Fruit fly (Drosophila melanogaster): ENCODE measurements around the gene Srg3.

The Srg3 gene

dm6 chr3L:9442625-9443282 lies at the start of gene Srg3:
Gene Srg3, plus strand, starts transcription at chr3L:9443232.
- TF ChIP-seq svp (GFP tag), result peak; percentile 68
- peak; percentile 26 for TF ChIP-seq CG32006 (GFP tag; optimal IDR thresholded peaks at IDR 0.05)
- TF ChIP-seq CG3032 (tag; optimal IDR thresholded peaks at IDR 0.05), result no peak

dm6 chr3L:9396038-9396437 lies 47.0 kb upstream of the Srg3 start:
- no peak for TF ChIP-seq acj6 (GFP tag; optimal IDR thresholded peaks at IDR 0.05)
- TF ChIP-seq Smox (GFP tag; optimal IDR thresholded peaks at IDR 0.05), result no peak
- TF ChIP-seq CG6276 (GFP tag; optimal IDR thresholded peaks at IDR 0.05), result no peak
- peak; percentile 29 for TF ChIP-seq Eip78C (GFP tag)
- TF ChIP-seq dsx (GFP tag; optimal IDR thresholded peaks at IDR 0.05; ENCODE audit: poor library complexity, severe bottlenecking), result no peak
- TF ChIP-seq CG10669 (GFP tag; optimal IDR thresholded peaks at IDR 0.05), result no peak
- TF ChIP-seq cyc (GFP tag; optimal IDR thresholded peaks at IDR 0.05), result no peak
- no peak for TF ChIP-seq Met (GFP tag; optimal IDR thresholded peaks at IDR 0.05)

- TF ChIP-seq Sox14 (GFP tag; optimal IDR thresholded peaks at IDR 0.05) (peak; percentile 21), CG1621 (tag; optimal IDR thresholded peaks at IDR 0.05) (peak; percentile 76), CG11762 (GFP tag; optimal IDR thresholded peaks at IDR 0.05; ENCODE audit: insufficient read depth) (no peak), ss (GFP tag; optimal IDR thresholded peaks at IDR 0.05) (peak in 1 of 2 experiments; percentile 19), svp (GFP tag) (peak; percentile 40), Ets96B (tag; optimal IDR thresholded peaks at IDR 0.05) (no peak), Eip75B (GFP tag; optimal IDR thresholded peaks at IDR 0.05) (no peak)
These were observed 46.3 kb upstream of the Srg3 start for dm6 chr3L:9396704-9397103.

dm6 chr3L:9397156-9397555 lies 45.9 kb upstream of the Srg3 start:
- TF ChIP-seq pdm3 (GFP tag; optimal IDR thresholded peaks at IDR 0.05) (no peak), CG9139 (GFP tag; optimal IDR thresholded peaks at IDR 0.05) (no peak), OdsH (GFP tag; optimal IDR thresholded peaks at IDR 0.05) (peak; percentile 4), CG10631 (GFP tag; optimal IDR thresholded peaks at IDR 0.05) (peak; percentile 16), acj6 (GFP tag; optimal IDR thresholded peaks at IDR 0.05) (no peak), CG6808 (GFP tag; optimal IDR thresholded peaks at IDR 0.05) (peak; percentile 52), vri (GFP tag; optimal IDR thresholded peaks at IDR 0.05) (peak; percentile 40), esn (GFP tag; optimal IDR thresholded peaks at IDR 0.05) (peak; percentile 9), ss (GFP tag; optimal IDR thresholded peaks at IDR 0.05) (no peak), spab (GFP tag; optimal IDR thresholded peaks at IDR 0.05) (peak; percentile 23), CG16779 (tag; optimal IDR thresholded peaks at IDR 0.05) (peak; percentile 4), topi (GFP tag; optimal IDR thresholded peaks at IDR 0.05) (no peak), CG6163 (GFP tag; IDR thresholded peaks at IDR 0.05) (peak; percentile 57; the same call in 2 of the 3 replicates), Eip78C (GFP tag) (peak; percentile 25), fkh (GFP tag; optimal IDR thresholded peaks at IDR 0.05) (peak; percentile 93), CG7368 (GFP tag; optimal IDR thresholded peaks at IDR 0.05) (peak; percentile 1), CG8119 (GFP tag; IDR thresholded peaks at IDR 0.05) (0 out of 3 replicates have a peak, but pooled peaks have one; percentile 22), svp (GFP tag) (peak; percentile 45), Sox15 (GFP tag; optimal IDR thresholded peaks at IDR 0.05) (no peak)

- no peak for TF ChIP-seq CG15336 (GFP tag; IDR thresholded peaks at IDR 0.05)
- no peak for TF ChIP-seq CG32006 (GFP tag; optimal IDR thresholded peaks at IDR 0.05)
- no peak for TF ChIP-seq CG8119 (GFP tag; IDR thresholded peaks at IDR 0.05)
- no peak for TF ChIP-seq CG9139 (GFP tag; optimal IDR thresholded peaks at IDR 0.05)
- no peak for TF ChIP-seq net (GFP tag; optimal IDR thresholded peaks at IDR 0.05)
- TF ChIP-seq eg (GFP tag; IDR thresholded peaks at IDR 0.05), result no peak
- TF ChIP-seq CG11294 (GFP tag; IDR thresholded peaks at IDR 0.05), result no peak
- no peak for TF ChIP-seq CG1621 (tag; optimal IDR thresholded peaks at IDR 0.05)
- TF ChIP-seq CG34406 (GFP tag; optimal IDR thresholded peaks at IDR 0.05), result no peak
- TF ChIP-seq CG6854 (GFP tag; optimal IDR thresholded peaks at IDR 0.05), result no peak
These were observed 45.0 kb upstream of the Srg3 start for dm6 chr3L:9398028-9398427.

All from whole organism, prepupa.